Worm (Caenorhabditis elegans): Measurements from ENCODE around the gene ufc-1.

DNA sequence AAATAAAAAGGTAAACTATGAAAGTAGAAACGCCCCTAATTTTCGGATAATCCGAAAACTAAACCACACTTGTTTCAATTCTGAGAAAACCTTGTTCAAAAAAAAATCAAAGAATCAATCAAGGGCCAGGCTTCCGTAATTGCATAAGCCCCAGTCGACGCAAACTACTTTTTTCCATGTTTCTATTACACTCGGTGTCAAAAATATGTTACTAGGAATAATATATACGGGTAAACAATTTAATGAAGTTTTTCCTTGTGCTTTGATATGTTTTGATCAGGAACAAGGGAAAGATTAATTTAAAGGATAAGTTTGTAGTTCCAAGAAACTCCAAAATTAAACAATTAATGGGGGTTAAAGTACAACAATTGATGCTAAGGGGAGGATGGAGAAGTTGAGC lies 21.5 kb upstream of the ufc-1 start:
- TF ChIP-seq M03D4.4 (tag; optimal IDR thresholded peaks at IDR 0.05) (no peak), bed-3 (GFP tag; optimal IDR thresholded peaks at IDR 0.05) (no peak), cnd-1 (tag; optimal IDR thresholded peaks at IDR 0.05) (no peak), pha-4 (tag; optimal IDR thresholded peaks at IDR 0.05) (no peak), ztf-11 (tag; optimal IDR thresholded peaks at IDR 0.05) (no peak), unc-62 (GFP tag; optimal IDR thresholded peaks at IDR 0.05) (no peak), nhr-12 (tag; optimal IDR thresholded peaks at IDR 0.05) (no peak), lin-13 (tag; optimal IDR thresholded peaks at IDR 0.05) (no peak)

Data from whole organism, mixed stage, embryonic.